Worm (Caenorhabditis elegans): Measurements from ENCODE around the gene fbxa-59.

fbxa-59 gene

ce11 chrIII:946250-946725 is 3.0 kb upstream of the fbxa-59 start, which contains the start of gene fbxa-60 (continued):
- TF ChIP-seq T26A8.4 (GFP tag; IDR thresholded peaks at IDR 0.05): no peak
- TF ChIP-seq lin-39 (tag; optimal IDR thresholded peaks at IDR 0.05): no peak
- TF ChIP-seq nhr-102 (tag; optimal IDR thresholded peaks at IDR 0.05): no peak
- no peak for TF ChIP-seq F26F4.8 (GFP tag; conservative IDR thresholded peaks at IDR 0.05)
- TF ChIP-seq ZK546.5 (tag; optimal IDR thresholded peaks at IDR 0.05): no peak
- no peak for TF ChIP-seq ztf-11 (tag; optimal IDR thresholded peaks at IDR 0.05)
- TF ChIP-seq hlh-30 (tag; optimal IDR thresholded peaks at IDR 0.05; ENCODE audit: insufficient read depth): peak; percentile 16
- TF ChIP-seq lim-7 (GFP tag; IDR thresholded peaks at IDR 0.05): no peak
- no peak for TF ChIP-seq spr-3 (GFP tag; optimal IDR thresholded peaks at IDR 0.05)
- TF ChIP-seq arid-1 (GFP tag; conservative IDR thresholded peaks at IDR 0.05): no peak
- TF ChIP-seq hlh-11 (tag; optimal IDR thresholded peaks at IDR 0.05): peak; percentile 82
- no peak for TF ChIP-seq gei-8 (GFP tag; optimal IDR thresholded peaks at IDR 0.05)
- TF ChIP-seq php-3 (GFP tag; IDR thresholded peaks at IDR 0.05): peak; percentile 80
- TF ChIP-seq pha-4 (GFP tag; IDR thresholded peaks at IDR 0.05): no peak
- no peak for TF ChIP-seq pha-4 (tag; optimal IDR thresholded peaks at IDR 0.05)
- TF ChIP-seq pqm-1 (tag; optimal IDR thresholded peaks at IDR 0.05): peak; percentile 76
- TF ChIP-seq mdt-29 (GFP tag; IDR thresholded peaks at IDR 0.05): no peak
- TF ChIP-seq ceh-20 (GFP tag; IDR thresholded peaks at IDR 0.05): no peak
- TF ChIP-seq sdz-12 (GFP tag; optimal IDR thresholded peaks at IDR 0.05): no peak

ce11 chrIII:944346-944745 is 1.1 kb upstream of the fbxa-59 start:
- TF ChIP-seq dmd-6 (GFP tag; IDR thresholded peaks at IDR 0.05): peak; percentile 78
- peak; percentile 78 for TF ChIP-seq php-3 (GFP tag; IDR thresholded peaks at IDR 0.05)

ce11 chrIII:941958-942357 is 1.3 kb downstream of the fbxa-59 start:
- TF ChIP-seq nhr-111 (GFP tag; optimal IDR thresholded peaks at IDR 0.05) (no peak), set-16 (GFP tag; IDR thresholded peaks at IDR 0.05) (peak; percentile 70), nhr-25 (tag; optimal IDR thresholded peaks at IDR 0.05; ENCODE audit: borderline replicate concordance, insufficient read depth) (no peak)

- TF ChIP-seq dmd-8 (GFP tag; IDR thresholded peaks at IDR 0.05) (no peak), php-3 (GFP tag; IDR thresholded peaks at IDR 0.05) (no peak), skn-1 (tag; optimal IDR thresholded peaks at IDR 0.05) (no peak), lir-3 (tag; optimal IDR thresholded peaks at IDR 0.05) (no peak), dve-1 (tag; optimal IDR thresholded peaks at IDR 0.05; ENCODE audit: insufficient read depth) (no peak)
Observed at ce11 chrIII:938569-938968, 4.7 kb downstream of the fbxa-59 start, which contains the start of gene fbxa-22. TSS of gene fbxa-22 (plus strand) at chrIII:938869.

ce11 chrIII:937961-938360 is 5.3 kb downstream of the fbxa-59 start, which contains the start of gene fbxa-56:
TSS of gene fbxa-56 (minus strand) at chrIII:938061.
- TF ChIP-seq lin-39 (tag; optimal IDR thresholded peaks at IDR 0.05): no peak
- TF ChIP-seq spr-1 (tag; optimal IDR thresholded peaks at IDR 0.05): no peak
- no peak for TF ChIP-seq nhr-25 (tag; optimal IDR thresholded peaks at IDR 0.05; ENCODE audit: borderline replicate concordance, insufficient read depth)
- no peak for TF ChIP-seq hmg-1.1 (GFP tag; IDR thresholded peaks at IDR 0.05)
- no peak for TF ChIP-seq ceh-32 (tag; optimal IDR thresholded peaks at IDR 0.05; ENCODE audit: poor library complexity)
- TF ChIP-seq mes-2 (tag; optimal IDR thresholded peaks at IDR 0.05; ENCODE audit: poor library complexity, severe bottlenecking): no peak
- TF ChIP-seq saeg-2 (GFP tag; IDR thresholded peaks at IDR 0.05): no peak
- no peak for TF ChIP-seq zip-2 (tag; optimal IDR thresholded peaks at IDR 0.05)
- no peak for TF ChIP-seq ZK337.2 (GFP tag; IDR thresholded peaks at IDR 0.05)
- TF ChIP-seq madf-9 (GFP tag; conservative IDR thresholded peaks at IDR 0.05): no peak
- no peak for TF ChIP-seq lir-3 (tag; optimal IDR thresholded peaks at IDR 0.05)
- TF ChIP-seq mdt-29 (GFP tag; IDR thresholded peaks at IDR 0.05): no peak
- TF ChIP-seq unc-39 (tag; optimal IDR thresholded peaks at IDR 0.05): no peak
- TF ChIP-seq duxl-1 (tag; optimal IDR thresholded peaks at IDR 0.05; ENCODE audit: poor library complexity): no peak
- TF ChIP-seq hlh-11 (tag; optimal IDR thresholded peaks at IDR 0.05): no peak
- TF ChIP-seq zag-1 (tag; optimal IDR thresholded peaks at IDR 0.05): no peak

All from whole organism, L4 larva.